Fruit fly (Drosophila melanogaster) whole organism, prepupa: ENCODE measurements around the gene CG2224.

Experiments used
- Blimp-1 ChIP-seq: fragments of 200-800 bp; sonication (Bioruptor generic); optimal IDR thresholded peaks from 3 replicates; lab custom pipeline; 2017; ENCODE audit warnings: missing biosample characterization, missing genetic modification characterization, mild to moderate bottlenecking, moderate library complexity, missing genetic modification reagents
- CG10669 ChIP-seq: fragments of 200-800 bp; sonication (Bioruptor generic); optimal IDR thresholded peaks from 3 replicates; lab custom pipeline; 2018; ENCODE audit warnings: missing biosample characterization, mild to moderate bottlenecking, missing genetic modification characterization, moderate library complexity
- CG11294 ChIP-seq: fragments of 200-800 bp; sonication (Bioruptor generic); IDR thresholded peaks from 2 replicates; pipeline ENCODE4 v1.3.6; 2022; ENCODE audit warnings: missing biosample characterization, missing genetic modification characterization
- CG16779 ChIP-seq: fragments of 200-800 bp; sonication (Bioruptor generic); optimal IDR thresholded peaks from 3 replicates; lab custom pipeline; 2017; ENCODE audit warnings: missing biosample characterization, mild to moderate bottlenecking, missing genetic modification characterization
- CG3032 ChIP-seq: fragments of 200-800 bp; optimal IDR thresholded peaks from 2 replicates; lab custom pipeline; 2019; ENCODE audit warnings: missing biosample characterization, mild to moderate bottlenecking, missing genetic modification characterization, moderate library complexity
- CG31627 ChIP-seq: fragments of 200-800 bp; sonication (Bioruptor generic); optimal IDR thresholded peaks from 3 replicates; lab custom pipeline; 2016; ENCODE audit warnings: missing biosample characterization, missing genetic modification characterization
- CG34406 ChIP-seq: fragments of 200-800 bp; sonication (Bioruptor generic); optimal IDR thresholded peaks from 3 replicates; lab custom pipeline; 2016; ENCODE audit warnings: missing biosample characterization, missing genetic modification characterization
- CG4318 ChIP-seq: fragments of 200-800 bp; sonication (Bioruptor generic); optimal IDR thresholded peaks from 3 replicates; lab custom pipeline; 2017; ENCODE audit warnings: missing biosample characterization, mild to moderate bottlenecking, missing genetic modification characterization
- CG6163 ChIP-seq: fragments of 200-800 bp; sonication (Bioruptor generic); IDR thresholded peaks from 3 replicates; pipeline ENCODE4 v1.3.6; 2022; ENCODE audit warnings: missing biosample characterization, missing genetic modification characterization
- CG6276 ChIP-seq: fragments of 200-800 bp; sonication (Bioruptor generic); optimal IDR thresholded peaks from 2 replicates; lab custom pipeline; 2017; ENCODE audit warnings: missing biosample characterization, mild to moderate bottlenecking, missing genetic modification characterization
- CG6792 ChIP-seq: fragments of 200-800 bp; sonication (Bioruptor generic); optimal IDR thresholded peaks from 3 replicates; lab custom pipeline; 2016; ENCODE audit warnings: missing biosample characterization, missing genetic modification characterization
- CG6808 ChIP-seq: fragments of 200-800 bp; sonication (Bioruptor generic); optimal IDR thresholded peaks from 3 replicates; lab custom pipeline; 2017; ENCODE audit warnings: missing biosample characterization, missing genetic modification characterization, mild to moderate bottlenecking, moderate library complexity, missing genetic modification reagents
- CG7368 ChIP-seq: fragments of 200-800 bp; sonication (Bioruptor generic); optimal IDR thresholded peaks from 3 replicates; lab custom pipeline; 2016; ENCODE audit warnings: missing biosample characterization, missing genetic modification characterization
- CG8632 ChIP-seq: fragments of 200-800 bp; sonication (Bioruptor generic); optimal IDR thresholded peaks from 3 replicates; lab custom pipeline; 2016; ENCODE audit warnings: missing biosample characterization, missing genetic modification characterization
- CG9139 ChIP-seq: fragments of 200-800 bp; sonication (Bioruptor generic); optimal IDR thresholded peaks from 3 replicates; lab custom pipeline; 2017; ENCODE audit warnings: missing biosample characterization, mild to moderate bottlenecking, missing genetic modification characterization
- Eip78C ChIP-seq: fragments of 200-800 bp; sonication (Bioruptor generic); peaks from one replicate; lab custom pipeline; 2016; ENCODE audit warnings: missing biosample characterization, missing genetic modification characterization
- Eip93F ChIP-seq: fragments of 200-800 bp; sonication (Bioruptor generic); optimal IDR thresholded peaks from 2 replicates; lab custom pipeline; 2016; ENCODE audit warnings: missing biosample characterization, mild to moderate bottlenecking, missing genetic modification characterization
- Ets21C ChIP-seq: fragments of 200-800 bp; sonication (Bioruptor generic); optimal IDR thresholded peaks from 3 replicates; lab custom pipeline; 2016; ENCODE audit warnings: missing biosample characterization, missing genetic modification characterization
- Ets96B ChIP-seq: fragments of 200-800 bp; optimal IDR thresholded peaks from 2 replicates; lab custom pipeline; 2019; ENCODE audit warnings: missing biosample characterization, mild to moderate bottlenecking, missing genetic modification characterization, moderate library complexity
- Hr4 ChIP-seq: fragments of 200-800 bp; sonication (Bioruptor generic); optimal IDR thresholded peaks from 3 replicates; lab custom pipeline; 2016; ENCODE audit warnings: missing biosample characterization, missing genetic modification characterization
- Met ChIP-seq: fragments of 200-800 bp; sonication (Bioruptor generic); optimal IDR thresholded peaks from 3 replicates; lab custom pipeline; 2016; ENCODE audit warnings: missing biosample characterization, missing genetic modification characterization
- OdsH ChIP-seq: fragments of 200-800 bp; sonication (Bioruptor generic); optimal IDR thresholded peaks from 3 replicates; lab custom pipeline; 2016; ENCODE audit warnings: missing biosample characterization, missing genetic modification characterization
- Sox102F ChIP-seq: fragments of 200-800 bp; sonication (Bioruptor generic); optimal IDR thresholded peaks from 2 replicates; lab custom pipeline; 2016; ENCODE audit warnings: missing biosample characterization, mild to moderate bottlenecking, missing genetic modification characterization
- Sox14 ChIP-seq: fragments of 200-800 bp; sonication (Bioruptor generic); optimal IDR thresholded peaks from 3 replicates; lab custom pipeline; 2016; ENCODE audit warnings: missing biosample characterization, missing genetic modification characterization
- acj6 ChIP-seq: fragments of 200-800 bp; sonication (Bioruptor generic); optimal IDR thresholded peaks from 3 replicates; lab custom pipeline; 2016; ENCODE audit warnings: missing biosample characterization, missing genetic modification characterization
- cyc ChIP-seq: fragments of 200-800 bp; sonication (Bioruptor generic); optimal IDR thresholded peaks from 3 replicates; lab custom pipeline; 2016; ENCODE audit warnings: missing biosample characterization, missing genetic modification characterization
- dac ChIP-seq: fragments of 200-800 bp; sonication (Bioruptor generic); optimal IDR thresholded peaks from 2 replicates; lab custom pipeline; 2017; ENCODE audit warnings: missing biosample characterization, mild to moderate bottlenecking, missing genetic modification characterization
- dsx ChIP-seq: fragments of 200-800 bp; optimal IDR thresholded peaks from 3 replicates; lab custom pipeline; 2019; ENCODE audit warnings: missing biosample characterization, mild to moderate bottlenecking, missing genetic modification characterization, moderate library complexity; ENCODE audit not compliant: poor library complexity, severe bottlenecking
- fd59A ChIP-seq: fragments of 200-800 bp; sonication (Bioruptor generic); optimal IDR thresholded peaks from 2 replicates; lab custom pipeline; 2017; ENCODE audit warnings: missing biosample characterization, mild to moderate bottlenecking, missing genetic modification characterization, missing genetic modification reagents
- net ChIP-seq: fragments of 200-800 bp; sonication (Bioruptor generic); optimal IDR thresholded peaks from 3 replicates; lab custom pipeline; 2016; ENCODE audit warnings: missing biosample characterization, missing genetic modification characterization
- pdm3 ChIP-seq: fragments of 200-800 bp; sonication (Bioruptor generic); optimal IDR thresholded peaks from 3 replicates; lab custom pipeline; 2016; ENCODE audit warnings: missing biosample characterization, missing genetic modification characterization
- ss ChIP-seq, 2 experiments: fragments of 200-800 bp; sonication (Bioruptor generic); optimal IDR thresholded peaks; 2 replicates in 1 of 2; 3 replicates in 1 of 2; lab custom pipeline; 2017 to 2018; ENCODE audit warnings: mild to moderate bottlenecking in 2 of 2, missing biosample characterization in 2 of 2, missing genetic modification characterization in 2 of 2, moderate library complexity in 1 of 2
- svp ChIP-seq: fragments of 200-800 bp; sonication (Bioruptor generic); peaks from one replicate; lab custom pipeline; 2016; ENCODE audit warnings: missing biosample characterization, missing genetic modification characterization
- topi ChIP-seq: fragments of 200-800 bp; sonication (Bioruptor generic); optimal IDR thresholded peaks from 3 replicates; lab custom pipeline; 2016; ENCODE audit warnings: missing biosample characterization, missing genetic modification characterization
- vri ChIP-seq: fragments of 200-800 bp; sonication (Bioruptor generic); optimal IDR thresholded peaks from 3 replicates; lab custom pipeline; 2016; ENCODE audit warnings: missing biosample characterization, mild to moderate bottlenecking, missing genetic modification characterization

CG2224 gene

DNA sequence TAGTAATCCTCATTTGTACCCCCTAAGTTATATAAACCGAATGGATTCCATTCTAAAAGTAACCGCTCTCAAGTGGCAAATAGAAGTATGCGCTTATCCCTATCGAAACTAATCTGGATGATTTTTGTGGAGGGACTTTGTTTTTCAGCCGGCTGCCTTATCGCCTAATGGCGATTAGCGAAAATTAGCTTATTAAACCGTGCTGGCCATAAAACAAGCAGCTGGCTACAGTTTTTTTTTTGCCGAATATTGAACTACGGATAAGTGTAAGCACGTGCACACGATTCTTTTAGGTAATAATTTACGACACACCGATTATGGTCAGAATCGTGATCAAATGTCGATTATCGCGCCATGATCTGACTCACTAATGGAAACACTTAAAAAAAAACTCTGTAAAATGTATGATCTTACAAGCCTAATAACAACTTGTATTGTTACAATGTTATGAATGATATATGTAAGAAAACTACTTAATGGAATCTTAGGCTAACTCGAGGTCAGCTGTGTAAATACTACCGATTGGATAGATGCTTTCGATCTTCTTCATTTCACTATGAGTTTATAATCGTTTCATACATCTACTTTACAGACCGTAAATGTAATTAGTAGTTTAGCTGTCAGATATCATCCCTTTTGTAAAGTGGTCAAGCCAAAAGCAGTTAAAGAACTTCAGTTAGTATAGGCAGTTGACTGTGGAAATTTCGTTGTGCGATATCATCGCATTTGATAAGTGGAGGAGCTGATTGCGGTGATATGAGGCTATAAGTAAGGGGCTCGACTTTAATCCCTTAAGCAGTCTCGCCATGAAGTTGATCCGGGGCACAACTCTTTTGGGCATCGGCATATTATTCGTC is 27.6 kb downstream of the CG2224 start, which contains the start of gene CG15534:
TSS of gene CG15534 (plus strand) at position 807 of the 857 bp plus-strand sequence.
- TF ChIP-seq vri (GFP tag; lab: Kevin White, UChicago), result peak; percentile 24
- no peak for TF ChIP-seq CG6792 (GFP tag; lab: Kevin White, UChicago)
- no peak for TF ChIP-seq CG4318 (GFP tag; lab: Kevin White, UChicago)

DNA sequence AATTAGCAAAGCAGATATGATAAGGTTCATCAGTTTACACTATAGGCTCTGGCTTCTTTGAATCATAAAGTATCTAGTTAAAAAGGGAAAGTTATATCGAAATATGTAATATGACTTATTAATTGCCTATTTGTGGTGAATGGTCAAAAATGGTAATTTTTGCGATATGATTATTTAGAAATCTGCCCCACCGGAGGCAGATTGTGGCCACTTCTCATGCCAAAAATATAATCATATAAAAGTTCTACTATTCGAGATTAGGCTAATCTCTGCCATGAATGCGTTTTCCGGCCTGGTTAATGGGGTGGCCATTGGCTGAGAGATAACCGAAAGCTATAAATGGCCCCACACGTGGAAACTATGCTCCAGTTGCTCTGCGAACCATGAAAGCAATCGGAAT is 30.6 kb downstream of the CG2224 start, which contains the start of gene CG15533:
TSS of gene CG15533 (plus strand) at position 362 of the 400 bp plus-strand sequence.
- no peak for TF ChIP-seq Sox102F (GFP tag; lab: Kevin White, UChicago)

DNA sequence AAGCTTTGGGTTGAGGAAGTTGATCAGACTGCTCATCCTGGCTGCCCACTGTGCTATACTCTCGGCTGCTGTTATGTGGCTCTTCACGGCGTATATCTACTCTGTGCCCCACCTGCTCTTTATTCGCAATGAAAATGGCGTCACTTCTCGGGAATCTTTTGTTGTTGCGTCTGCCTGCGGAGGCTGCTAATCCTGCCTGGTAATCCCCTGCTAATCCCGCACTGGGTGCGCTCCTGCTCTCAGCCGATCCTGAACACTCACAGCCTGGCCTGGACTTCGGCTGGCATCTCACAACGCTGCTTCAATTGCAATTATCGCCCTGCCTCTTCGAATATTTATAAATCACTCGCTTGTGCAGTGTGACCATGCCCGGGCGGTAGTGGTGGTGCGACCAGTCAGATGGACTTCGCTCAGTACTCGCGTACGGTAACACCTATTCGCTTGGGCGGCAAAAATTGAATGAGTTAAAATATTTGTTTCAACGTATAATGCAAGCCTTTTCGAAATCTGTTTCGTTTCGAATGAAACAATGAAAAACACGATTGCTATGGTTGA is 31.2 kb downstream of the CG2224 start, which contains the start of gene CG2218:
TSS of gene CG2218 (minus strand) at position 472 of the 555 bp plus-strand sequence.
- TF ChIP-seq CG16779 (tag; lab: Kevin White, UChicago) (no peak), CG6808 (GFP tag; lab: Kevin White, UChicago) (peak; percentile 65), ss (GFP tag; optimal IDR thresholded peaks at IDR 0.05; lab: Kevin White, UChicago) (peak in 1 of 2 experiments; percentile 81), Eip93F (GFP tag; lab: Kevin White, UChicago) (no peak), CG31627 (GFP tag; lab: Kevin White, UChicago) (no peak), fd59A (no peak), Eip78C (GFP tag; lab: Kevin White, UChicago) (no peak), Met (GFP tag; lab: Kevin White, UChicago) (no peak), CG9139 (peak; percentile 39), dac (GFP tag; lab: Kevin White, UChicago) (no peak), Blimp-1 (GFP tag; lab: Kevin White, UChicago) (no peak), Sox14 (GFP tag; lab: Kevin White, UChicago) (peak; percentile 74), CG7368 (no peak), Sox102F (GFP tag; lab: Kevin White, UChicago) (no peak), CG34406 (GFP tag; lab: Kevin White, UChicago) (no peak)

DNA sequence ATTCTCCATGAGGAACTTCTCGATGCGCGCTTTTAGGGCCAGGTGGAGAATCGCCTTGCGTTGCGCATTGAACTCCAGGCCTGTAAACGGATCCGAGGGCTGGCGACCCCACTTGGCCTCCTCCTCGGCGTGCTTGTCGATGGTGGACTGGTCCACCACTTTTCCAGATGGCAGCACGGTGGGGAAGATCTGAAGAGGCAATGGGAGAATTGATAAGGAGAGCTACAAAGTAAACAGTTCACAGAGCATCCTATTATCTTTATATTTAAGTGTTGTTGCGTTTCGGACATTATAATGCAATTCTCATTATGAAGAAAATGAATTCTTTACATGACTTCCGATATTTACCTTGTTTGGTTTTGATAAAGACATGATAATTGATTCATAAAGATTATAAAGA is 32.5 kb downstream of the CG2224 start:
- TF ChIP-seq CG6276, result no peak
- no peak for TF ChIP-seq Blimp-1 (GFP tag; lab: Kevin White, UChicago)
- no peak for TF ChIP-seq Ets96B
- no peak for TF ChIP-seq net (GFP tag; lab: Kevin White, UChicago)
- TF ChIP-seq acj6 (GFP tag; lab: Kevin White, UChicago), result no peak
- no peak for TF ChIP-seq ss (GFP tag; optimal IDR thresholded peaks at IDR 0.05; lab: Kevin White, UChicago)
- TF ChIP-seq topi, result no peak
- peak; percentile 0 for TF ChIP-seq Eip78C (GFP tag; lab: Kevin White, UChicago)
- no peak for TF ChIP-seq CG6792 (GFP tag; lab: Kevin White, UChicago)
- TF ChIP-seq svp, result peak; percentile 99
- peak; percentile 96 for TF ChIP-seq dsx (GFP tag; lab: Kevin White, UChicago)
- TF ChIP-seq CG6163 (GFP tag; lab: Robert Waterston, UW), result no peak
- TF ChIP-seq Eip93F (GFP tag; lab: Kevin White, UChicago), result no peak
- TF ChIP-seq Met (GFP tag; lab: Kevin White, UChicago), result no peak
- no peak for TF ChIP-seq cyc (GFP tag; lab: Kevin White, UChicago)
- no peak for TF ChIP-seq CG31627 (GFP tag; lab: Kevin White, UChicago)

DNA sequence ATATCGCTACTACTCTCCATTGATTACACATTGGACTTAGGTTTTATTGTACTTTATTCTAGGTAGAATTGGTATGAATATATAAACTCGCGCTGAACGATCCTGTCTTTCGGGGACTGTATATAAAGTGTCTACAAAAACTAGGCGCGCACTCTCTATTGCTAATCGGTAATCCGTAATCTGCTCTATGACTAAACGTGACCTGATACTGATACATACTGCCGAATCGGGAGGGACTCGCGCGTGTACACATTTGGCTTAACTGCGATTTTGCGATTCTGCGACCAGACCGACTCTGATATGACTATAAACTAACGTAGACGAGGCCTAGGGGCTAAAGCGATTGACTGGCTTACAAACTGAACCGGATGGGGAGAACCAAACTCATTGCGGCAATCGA is 33.5 kb downstream of the CG2224 start:
- TF ChIP-seq CG3032 (tag; lab: Kevin White, UChicago) (no peak), CG11294 (GFP tag; lab: Robert Waterston, UW) (no peak), CG8632 (GFP tag; lab: Kevin White, UChicago) (no peak), fd59A (no peak), pdm3 (GFP tag; lab: Kevin White, UChicago) (no peak), dsx (GFP tag; lab: Kevin White, UChicago) (no peak), CG7368 (no peak), OdsH (no peak), Hr4 (no peak), Ets21C (no peak), CG10669 (GFP tag; lab: Kevin White, UChicago) (no peak)
